Worm (Caenorhabditis elegans): ENCODE data around the gene dyf-3.
A peak's percentile ranks its signal among the peaks of the same experiment; 100 is the strongest.

Gene dyf-3

ce11 chrIV:3373370-3373769 lies 25.7 kb downstream of the dyf-3 start (continued):
- TF ChIP-seq daf-19 (GFP tag; conservative IDR thresholded peaks at IDR 0.05) (no peak), T26A8.4 (GFP tag; IDR thresholded peaks at IDR 0.05) (no peak), php-3 (GFP tag; IDR thresholded peaks at IDR 0.05) (no peak)

DNA sequence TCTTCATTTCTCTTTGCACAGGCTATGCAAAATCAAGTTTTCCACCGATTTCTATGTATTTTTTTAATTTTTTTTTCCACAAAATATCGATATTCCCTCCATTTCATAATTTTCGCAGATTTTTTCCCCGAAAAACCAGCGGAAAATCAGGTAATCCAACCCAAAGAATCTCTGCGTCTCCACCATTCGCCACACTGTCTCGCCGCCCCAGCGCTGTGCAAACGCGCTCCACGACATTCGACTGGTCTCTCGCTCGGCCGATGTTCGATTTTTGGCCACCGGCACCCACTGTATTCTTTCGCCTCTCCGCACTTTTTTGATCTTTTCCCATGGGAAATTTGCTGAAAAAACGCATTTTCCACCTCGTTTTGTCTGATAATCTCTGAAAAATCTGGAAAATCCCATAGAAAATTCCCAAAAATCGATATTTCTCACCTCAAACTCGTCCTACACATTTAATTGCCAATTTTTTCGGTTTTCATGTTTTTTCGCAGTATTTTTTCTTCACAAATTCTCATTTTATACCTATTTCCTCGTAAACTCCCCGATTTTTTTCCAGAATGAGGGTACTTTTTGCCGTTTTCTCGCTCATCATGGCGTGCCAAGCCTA lies 30.3 kb downstream of the dyf-3 start, which contains the start of gene vha-19:
vha-19 (plus strand) TSS at position 560 of the 610 bp plus-strand sequence.
- TF ChIP-seq mxl-3 (GFP tag; optimal IDR thresholded peaks at IDR 0.05) (no peak), snpc-4 (tag; optimal IDR thresholded peaks at IDR 0.05) (no peak), dpl-1 (GFP tag; optimal IDR thresholded peaks at IDR 0.05) (peak; percentile 23), unc-39 (tag; optimal IDR thresholded peaks at IDR 0.05) (no peak), lin-1 (GFP tag; IDR thresholded peaks at IDR 0.05) (no peak), lsy-2 (tag; optimal IDR thresholded peaks at IDR 0.05) (peak in 1 of 2 experiments; percentile 37), duxl-1 (tag; optimal IDR thresholded peaks at IDR 0.05; ENCODE audit: poor library complexity) (no peak), pqm-1 (tag; optimal IDR thresholded peaks at IDR 0.05) (peak; percentile 49), mep-1 (tag; optimal IDR thresholded peaks at IDR 0.05) (peak; percentile 35), D1046.2 (GFP tag; IDR thresholded peaks at IDR 0.05) (no peak), F26F4.8 (GFP tag; conservative IDR thresholded peaks at IDR 0.05) (no peak), mes-2 (tag; optimal IDR thresholded peaks at IDR 0.05; ENCODE audit: poor library complexity, severe bottlenecking) (peak; percentile 56), nhr-77 (tag; optimal IDR thresholded peaks at IDR 0.05) (peak; percentile 13), nhr-28 (tag; optimal IDR thresholded peaks at IDR 0.05) (peak; percentile 24), daf-19 (GFP tag; conservative IDR thresholded peaks at IDR 0.05) (no peak), hlh-11 (tag; optimal IDR thresholded peaks at IDR 0.05) (peak; percentile 65), rbr-2 (tag; optimal IDR thresholded peaks at IDR 0.05) (no peak), arid-1 (GFP tag; conservative IDR thresholded peaks at IDR 0.05) (no peak), daf-8 (GFP tag; IDR thresholded peaks at IDR 0.05) (no peak), aha-1 (tag) (peak; percentile 48), jun-1 (tag; optimal IDR thresholded peaks at IDR 0.05) (no peak), nhr-6 (tag; optimal IDR thresholded peaks at IDR 0.05) (no peak)

- TF ChIP-seq lin-29 (GFP tag; IDR thresholded peaks at IDR 0.05): no peak
- no peak for TF ChIP-seq spr-3 (GFP tag; optimal IDR thresholded peaks at IDR 0.05)
- no peak for TF ChIP-seq mep-1 (tag; optimal IDR thresholded peaks at IDR 0.05)
- TF ChIP-seq nhr-111 (GFP tag; optimal IDR thresholded peaks at IDR 0.05): no peak
- no peak for TF ChIP-seq duxl-1 (tag; optimal IDR thresholded peaks at IDR 0.05; ENCODE audit: poor library complexity)
Observed at ce11 chrIV:3363784-3364183, 35.2 kb downstream of the dyf-3 start.

- TF ChIP-seq fos-1 (tag; optimal IDR thresholded peaks at IDR 0.05) (no peak), lin-1 (GFP tag; IDR thresholded peaks at IDR 0.05) (no peak), F26F4.8 (GFP tag; conservative IDR thresholded peaks at IDR 0.05) (no peak), hlh-11 (tag; optimal IDR thresholded peaks at IDR 0.05) (no peak), aha-1 (tag) (peak; percentile 69), lir-3 (tag; optimal IDR thresholded peaks at IDR 0.05) (no peak)
Observed at ce11 chrIV:3363221-3363620, 35.8 kb downstream of the dyf-3 start, which contains the start of gene Y55H10A.2. TSS of gene Y55H10A.2 (plus strand) at chrIV:3363521.

DNA sequence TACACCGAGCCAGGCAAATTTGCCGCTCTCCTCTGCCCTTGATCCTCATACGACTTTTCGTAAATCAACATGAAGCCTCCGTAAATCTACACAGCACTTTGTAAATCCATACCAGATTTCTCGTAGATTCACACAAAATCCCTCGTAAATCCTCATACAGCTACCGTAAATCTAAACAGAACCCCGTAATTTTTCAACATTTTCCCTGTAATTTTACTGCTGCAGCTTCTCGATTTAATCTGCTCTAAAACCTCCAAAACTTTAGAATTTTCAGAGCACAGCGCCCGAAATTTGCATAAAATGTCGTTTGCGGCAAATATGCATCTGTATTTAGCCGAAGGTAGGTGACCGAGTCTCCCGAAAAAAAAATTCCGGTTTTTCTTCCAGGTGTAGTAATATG lies 44.3 kb downstream of the dyf-3 start, which contains the start of gene F42A6.1:
F42A6.1 (plus strand) TSS at position 301 of the 400 bp plus-strand sequence.
- TF ChIP-seq aha-1 (tag) (peak; percentile 16), saeg-2 (GFP tag; IDR thresholded peaks at IDR 0.05) (no peak)

DNA sequence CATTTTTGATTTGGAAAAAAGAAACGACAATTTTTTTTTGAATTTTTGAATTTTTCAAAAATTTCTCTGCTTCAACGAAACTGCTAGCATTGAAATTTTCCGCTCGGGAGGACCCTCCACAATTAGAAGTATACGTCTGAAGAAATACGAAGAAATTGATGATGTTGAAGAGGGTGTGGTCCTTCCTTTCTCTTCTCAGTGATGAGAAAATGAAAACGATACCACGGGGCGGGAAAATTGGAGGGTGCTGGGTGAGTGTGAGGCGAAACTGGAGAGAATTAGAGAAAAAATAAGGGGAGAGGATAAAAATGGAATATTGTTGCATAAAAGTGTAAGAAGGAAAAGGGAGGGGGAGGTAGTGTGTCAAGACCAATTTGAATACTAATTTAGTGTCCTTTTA lies 47.0 kb downstream of the dyf-3 start:
- TF ChIP-seq gei-8 (GFP tag; optimal IDR thresholded peaks at IDR 0.05) (no peak), ZK546.5 (tag; optimal IDR thresholded peaks at IDR 0.05) (no peak), ces-1 (GFP tag; optimal IDR thresholded peaks at IDR 0.05) (no peak), unc-130 (GFP tag; optimal IDR thresholded peaks at IDR 0.05) (no peak), F26F4.8 (GFP tag; conservative IDR thresholded peaks at IDR 0.05) (no peak), T26A8.4 (GFP tag; IDR thresholded peaks at IDR 0.05) (no peak), Y75B8A.6 (GFP tag; IDR thresholded peaks at IDR 0.05) (no peak), Y48G9A.11 (GFP tag; IDR thresholded peaks at IDR 0.05) (no peak), skn-1 (tag; optimal IDR thresholded peaks at IDR 0.05) (no peak), dve-1 (tag; optimal IDR thresholded peaks at IDR 0.05; ENCODE audit: insufficient read depth) (no peak), attf-4 (tag; optimal IDR thresholded peaks at IDR 0.05) (no peak), ztf-7 (tag; optimal IDR thresholded peaks at IDR 0.05) (no peak), spr-1 (tag; optimal IDR thresholded peaks at IDR 0.05) (no peak)
